Fruit fly (Drosophila melanogaster): ENCODE measurements around the gene CG33342.

CG33342 gene

DNA sequence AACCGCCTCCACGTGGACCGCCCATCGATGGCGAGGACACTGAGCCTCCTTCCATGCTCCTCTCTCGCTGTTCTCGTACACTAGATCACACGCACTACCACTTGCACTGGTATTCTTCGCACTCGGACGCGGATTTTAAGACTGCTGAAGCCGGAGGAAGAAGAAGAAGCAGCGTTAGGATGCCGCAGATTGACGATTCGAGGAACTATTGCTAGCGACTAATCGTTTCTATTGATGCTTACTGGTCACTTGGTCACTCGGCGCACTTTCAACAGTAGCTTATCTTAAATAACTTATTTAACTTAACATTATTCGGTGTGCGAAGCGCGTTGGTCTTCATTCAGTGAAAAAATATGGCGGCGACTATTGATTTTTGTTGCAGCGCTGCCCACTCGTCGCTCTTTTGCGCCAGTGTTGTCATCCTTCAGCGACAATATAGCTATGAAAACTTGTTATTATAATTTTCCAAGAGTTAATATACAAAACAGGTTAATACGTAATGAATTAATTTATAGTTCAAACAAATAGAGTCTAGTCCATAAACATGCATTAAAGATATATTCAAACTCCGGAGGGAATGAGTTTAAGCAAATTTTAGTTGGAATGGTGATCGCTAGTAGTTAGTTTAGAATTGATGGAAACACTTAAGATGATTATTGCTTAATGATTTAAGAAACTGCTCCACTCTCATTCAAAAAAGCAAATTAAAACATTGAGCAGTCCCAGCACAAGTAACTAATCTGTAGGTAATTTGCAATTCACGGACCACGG, 28.1 kb upstream of the CG33342 start, which contains the start of the genes CG5746 and CG6454 (continued):
- TF ChIP-seq chn (GFP tag; optimal IDR thresholded peaks at IDR 0.05) (peak; percentile 65), CG17361 (GFP tag; IDR thresholded peaks at IDR 0.05) (no peak), CG10959 (GFP tag; IDR thresholded peaks at IDR 0.05) (no peak), maf-S (GFP tag; optimal IDR thresholded peaks at IDR 0.05) (peak; percentile 57), grau (tag; optimal IDR thresholded peaks at IDR 0.05) (no peak), CG7987 (GFP tag; optimal IDR thresholded peaks at IDR 0.05) (no peak), btn (GFP tag; optimal IDR thresholded peaks at IDR 0.05) (no peak), fu2 (GFP tag; optimal IDR thresholded peaks at IDR 0.05) (peak; percentile 58), Taf1 (GFP tag; IDR thresholded peaks at IDR 0.05) (0 out of 2 replicates have a peak, but pooled peaks have one; percentile 32), lilli (GFP tag; optimal IDR thresholded peaks at IDR 0.05) (peak; percentile 76), dan (GFP tag; IDR thresholded peaks at IDR 0.05) (no peak), esg (GFP tag; conservative IDR thresholded peaks at IDR 0.05) (no peak), CG34422 (GFP tag; IDR thresholded peaks at IDR 0.05) (peak; percentile 65), ase (GFP tag; IDR thresholded peaks at IDR 0.05) (no peak), Chrac-16 (GFP tag; optimal IDR thresholded peaks at IDR 0.05) (peak; percentile 64), cad (GFP tag; optimal IDR thresholded peaks at IDR 0.05) (no peak), CG12942 (GFP tag; optimal IDR thresholded peaks at IDR 0.05) (peak; percentile 69), otp (GFP tag; IDR thresholded peaks at IDR 0.05) (no peak), org-1 (GFP tag; optimal IDR thresholded peaks at IDR 0.05) (no peak), CG4360 (GFP tag; IDR thresholded peaks at IDR 0.05) (peak; percentile 79), CG8924 (tag; optimal IDR thresholded peaks at IDR 0.05) (peak; percentile 72), Ets97D (GFP tag; optimal IDR thresholded peaks at IDR 0.05) (peak; percentile 68), Bdp1 (GFP tag; optimal IDR thresholded peaks at IDR 0.05) (peak; percentile 5), CG10462 (GFP tag; optimal IDR thresholded peaks at IDR 0.05) (no peak), CG4404 (GFP tag; IDR thresholded peaks at IDR 0.05) (no peak), tin (GFP tag; optimal IDR thresholded peaks at IDR 0.05) (peak; percentile 45), CG2129 (GFP tag; IDR thresholded peaks at IDR 0.05; ENCODE audit: partially characterized antibody) (no peak), Sin3A (optimal IDR thresholded peaks at IDR 0.05) (peak; percentile 68), CG5245 (GFP tag; optimal IDR thresholded peaks at IDR 0.05) (peak; percentile 28), CG6272 (GFP tag; IDR thresholded peaks at IDR 0.05) (0 out of 2 replicates have a peak, but pooled peaks have one; percentile 32), CG32532 (GFP tag; IDR thresholded peaks at IDR 0.05) (no peak; the same call in 1 of the 2 replicates), NFAT (GFP tag; IDR thresholded peaks at IDR 0.05) (no peak; the same call in 1 of the 2 replicates), CG12391 (tag; optimal IDR thresholded peaks at IDR 0.05) (peak; percentile 78), CG2678 (tag; optimal IDR thresholded peaks at IDR 0.05) (no peak), fd102C (GFP tag; optimal IDR thresholded peaks at IDR 0.05) (no peak), CG1602 (GFP tag; optimal IDR thresholded peaks at IDR 0.05) (peak; percentile 51), Sry-β (GFP tag; optimal IDR thresholded peaks at IDR 0.05) (peak; percentile 85), Atf-2 (GFP tag; optimal IDR thresholded peaks at IDR 0.05) (peak; percentile 51), Optix (GFP tag; IDR thresholded peaks at IDR 0.05) (no peak), her (GFP tag; optimal IDR thresholded peaks at IDR 0.05) (no peak), CG17359 (tag; optimal IDR thresholded peaks at IDR 0.05) (no peak), CG11696 (GFP tag; IDR thresholded peaks at IDR 0.05) (no peak), CG13287 (GFP tag; IDR thresholded peaks at IDR 0.05; ENCODE audit: partially characterized antibody) (no peak), odd (GFP tag; optimal IDR thresholded peaks at IDR 0.05) (no peak), CG6175 (GFP tag; IDR thresholded peaks at IDR 0.05) (no peak), CG9797 (GFP tag; optimal IDR thresholded peaks at IDR 0.05) (peak; percentile 61), chm (GFP tag; IDR thresholded peaks at IDR 0.05) (no peak), CG3838 (GFP tag; optimal IDR thresholded peaks at IDR 0.05) (no peak), sima (GFP tag; optimal IDR thresholded peaks at IDR 0.05) (peak; percentile 1), dm (GFP tag; optimal IDR thresholded peaks at IDR 0.05) (peak; percentile 36), Six4 (GFP tag; optimal IDR thresholded peaks at IDR 0.05) (peak; percentile 33), fd3F (GFP tag; optimal IDR thresholded peaks at IDR 0.05) (peak; percentile 39)

All from whole organism, embryonic.